Worm (Caenorhabditis elegans): ENCODE data around the gene nas-1.

ce11 chrIII:13390789-13391188 is 14.8 kb upstream of the nas-1 start:
- TF ChIP-seq ama-1 (optimal IDR thresholded peaks at IDR 0.05), result no peak
- TF ChIP-seq hmg-4 (GFP tag; optimal IDR thresholded peaks at IDR 0.05), result no peak
- TF ChIP-seq flt-1 (GFP tag; IDR thresholded peaks at IDR 0.05), result no peak
- no peak for TF ChIP-seq F13C5.2 (tag; optimal IDR thresholded peaks at IDR 0.05)
- TF ChIP-seq tbx-11 (GFP tag; IDR thresholded peaks at IDR 0.05), result no peak
- TF ChIP-seq tbx-37 (GFP tag; conservative IDR thresholded peaks at IDR 0.05), result no peak
